Worm (Caenorhabditis elegans): Measurements from ENCODE around the gene mpst-2.

ce11 chrV:14876257-14876656 lies 17.0 kb downstream of the mpst-2 start:
- TF ChIP-seq dao-5 (tag; optimal IDR thresholded peaks at IDR 0.05) (no peak), him-1 (tag; optimal IDR thresholded peaks at IDR 0.05) (no peak), W03F9.2 (tag; optimal IDR thresholded peaks at IDR 0.05) (no peak)
